Worm (Caenorhabditis elegans) whole organism, young adult: ENCODE data around the gene aat-8.

ENCODE experiments used
- B0019.2 ChIP-seq: fragments of 200-800 bp; sonication (Bioruptor generic); conservative IDR thresholded peaks from 2 replicates; pipeline ENCODE4 v1.3.6; 2022; ENCODE audit warnings: missing genetic modification reagents, missing genetic modification characterization, missing compliant biosample characterization
- F22D6.2 ChIP-seq: sonication (generic microtip); optimal IDR thresholded peaks from 2 replicates; lab custom pipeline; 2016; ENCODE audit warnings: mild to moderate bottlenecking, missing genetic modification characterization, missing compliant biosample characterization
- F23B12.7 ChIP-seq: sonication (generic microtip); optimal IDR thresholded peaks from 2 replicates; lab custom pipeline; 2017; ENCODE audit warnings: missing genetic modification characterization, mild to moderate bottlenecking, missing compliant biosample characterization, antibody characterized with exemption, moderate library complexity; ENCODE audit not compliant: insufficient read depth
- T07F8.4 ChIP-seq: sonication (generic microtip); optimal IDR thresholded peaks from 2 replicates; lab custom pipeline; 2016; ENCODE audit warnings: mild to moderate bottlenecking, missing genetic modification characterization, moderate library complexity, missing compliant biosample characterization
- T26A5.8 ChIP-seq: sonication (generic microtip); optimal IDR thresholded peaks from 2 replicates; lab custom pipeline; 2016; ENCODE audit warnings: missing genetic modification characterization, missing compliant biosample characterization
- Y53G8AR.9 ChIP-seq: fragments of 200-800 bp; sonication (Bioruptor generic); conservative IDR thresholded peaks from 2 replicates; pipeline ENCODE4 v1.3.6; 2022; ENCODE audit warnings: missing genetic modification reagents, missing genetic modification characterization, missing compliant biosample characterization
- Y95B8A.8 ChIP-seq: fragments of 200-800 bp; sonication (Bioruptor generic); IDR thresholded peaks from 2 replicates; pipeline ENCODE4 v1.3.6; 2022; ENCODE audit warnings: missing genetic modification reagents, missing genetic modification characterization, missing compliant biosample characterization
- ama-1 ChIP-seq, 3 experiments: fragments of 150-350 bp in 1 of 3; sonication (generic microtip) in 2 of 3; optimal IDR thresholded peaks; 2 replicates each; lab custom pipeline; 2014 to 2018; ENCODE audit warnings: missing biosample characterization in 2 of 3, missing genetic modification characterization in 2 of 3, missing genetic modification reagents in 2 of 3
- aptf-3 ChIP-seq: fragments of 200-800 bp; sonication (Bioruptor generic); IDR thresholded peaks from 2 replicates; pipeline ENCODE4 v1.3.6; 2022; ENCODE audit warnings: missing genetic modification characterization, missing compliant biosample characterization
- athp-1 ChIP-seq: sonication (generic microtip); optimal IDR thresholded peaks from 2 replicates; lab custom pipeline; 2017; ENCODE audit warnings: mild to moderate bottlenecking, missing genetic modification characterization, missing compliant biosample characterization
- attf-6 ChIP-seq: fragments of 200-800 bp; sonication (Bioruptor generic); IDR thresholded peaks from 2 replicates; pipeline ENCODE4 v1.3.6; 2022; ENCODE audit warnings: missing genetic modification reagents, missing genetic modification characterization, missing compliant biosample characterization
- cebp-2 ChIP-seq: fragments of 200-800 bp; sonication (Bioruptor generic); IDR thresholded peaks from 2 replicates; pipeline ENCODE4 v1.3.6; 2022; ENCODE audit warnings: missing genetic modification characterization, missing compliant biosample characterization
- ceh-58 ChIP-seq: fragments of 200-800 bp; sonication (Bioruptor generic); IDR thresholded peaks from 2 replicates; pipeline ENCODE4 v1.3.6; 2022; ENCODE audit warnings: missing genetic modification characterization, missing compliant biosample characterization
- dpff-1 ChIP-seq: sonication (generic microtip); optimal IDR thresholded peaks from 2 replicates; lab custom pipeline; 2017; ENCODE audit warnings: mild to moderate bottlenecking, missing genetic modification characterization, missing compliant biosample characterization
- dpl-1 ChIP-seq: fragments of 150-350 bp; optimal IDR thresholded peaks from 2 replicates; lab custom pipeline; 2014; ENCODE audit warnings: missing biosample characterization, missing genetic modification reagents, missing genetic modification characterization
- egrh-3 ChIP-seq: fragments of 200-800 bp; sonication (Bioruptor generic); IDR thresholded peaks from 2 replicates; pipeline ENCODE4 v1.3.6; 2022; ENCODE audit warnings: missing genetic modification reagents, missing genetic modification characterization, missing compliant biosample characterization
- ekl-4 ChIP-seq: fragments of 200-800 bp; sonication (Bioruptor generic); IDR thresholded peaks from 2 replicates; pipeline ENCODE4 v1.3.6; 2022; ENCODE audit warnings: missing genetic modification reagents, missing genetic modification characterization, missing compliant biosample characterization
- ets-4 ChIP-seq: fragments of 200-800 bp; sonication (Bioruptor generic); optimal IDR thresholded peaks from 2 replicates; lab custom pipeline; 2018; ENCODE audit warnings: mild to moderate bottlenecking, missing genetic modification characterization, missing compliant biosample characterization
- hlh-26 ChIP-seq: fragments of 200-800 bp; sonication (Bioruptor generic); conservative IDR thresholded peaks from 2 replicates; pipeline ENCODE4 v1.3.6; 2022; ENCODE audit warnings: missing genetic modification reagents, missing genetic modification characterization, missing compliant biosample characterization
- lin-35 ChIP-seq, 3 experiments: fragments of 150-350 bp in 2 of 3; sonication (generic microtip) in 1 of 3; optimal IDR thresholded peaks; 2 replicates each; lab custom pipeline; 2014 to 2018; ENCODE audit warnings: missing biosample characterization in 3 of 3, missing genetic modification characterization in 3 of 3, missing genetic modification reagents in 3 of 3
- lin-40 ChIP-seq: sonication (generic microtip); optimal IDR thresholded peaks from 2 replicates; lab custom pipeline; 2016; ENCODE audit warnings: missing genetic modification characterization, mild to moderate bottlenecking, missing compliant biosample characterization, missing genotype, missing genetic modification reagents
- lin-54 ChIP-seq: fragments of 200-800 bp; sonication (Bioruptor generic); optimal IDR thresholded peaks from 2 replicates; lab custom pipeline; 2018; ENCODE audit warnings: mild to moderate bottlenecking, missing genetic modification characterization, missing compliant biosample characterization
- lir-1 ChIP-seq: fragments of 200-800 bp; sonication (Bioruptor generic); conservative IDR thresholded peaks from 2 replicates; pipeline ENCODE4 v1.3.6; 2022; ENCODE audit warnings: missing genetic modification reagents, missing genetic modification characterization, missing compliant biosample characterization
- madf-10 ChIP-seq: sonication (generic microtip); optimal IDR thresholded peaks from 2 replicates; lab custom pipeline; 2016; ENCODE audit warnings: mild to moderate bottlenecking, missing genetic modification characterization, missing compliant biosample characterization
- madf-3 ChIP-seq: fragments of 200-800 bp; sonication (Bioruptor generic); IDR thresholded peaks from 2 replicates; pipeline ENCODE4 v1.3.6; 2022; ENCODE audit warnings: missing genetic modification reagents, missing genetic modification characterization, missing compliant biosample characterization
- madf-8 ChIP-seq: fragments of 200-800 bp; sonication (Bioruptor generic); conservative IDR thresholded peaks from 2 replicates; pipeline ENCODE4 v1.3.6; 2022; ENCODE audit warnings: missing genetic modification reagents, missing genetic modification characterization, missing compliant biosample characterization
- pha-4 ChIP-seq: fragments of 150-350 bp; sonication (generic microtip); optimal IDR thresholded peaks from 2 replicates; lab custom pipeline; 2014; ENCODE audit warnings: missing biosample characterization, missing genetic modification reagents, missing genetic modification characterization
- rcor-1 ChIP-seq: fragments of 200-800 bp; sonication (Bioruptor generic); IDR thresholded peaks from 2 replicates; pipeline ENCODE4 v1.3.6; 2022; ENCODE audit warnings: missing genetic modification reagents, missing genetic modification characterization, missing compliant biosample characterization
- repo-1 ChIP-seq: sonication (generic microtip); optimal IDR thresholded peaks from 2 replicates; lab custom pipeline; 2017; ENCODE audit warnings: mild to moderate bottlenecking, missing genetic modification characterization, missing compliant biosample characterization
- rpc-1 ChIP-seq, 2 experiments: fragments of 150-350 bp in 1 of 2; sonication (generic microtip) in 1 of 2; optimal IDR thresholded peaks; 2 replicates each; lab custom pipeline; 2014 to 2018; ENCODE audit warnings: missing biosample characterization in 1 of 2, missing genetic modification characterization in 1 of 2, missing genetic modification reagents in 1 of 2, missing genotype in 1 of 2
- sea-2 ChIP-seq: fragments of 200-800 bp; sonication (Bioruptor generic); IDR thresholded peaks from 2 replicates; pipeline ENCODE4 v1.3.6; 2022; ENCODE audit warnings: missing genetic modification characterization, missing compliant biosample characterization
- snpc-1.3 ChIP-seq: sonication (generic microtip); optimal IDR thresholded peaks from 2 replicates; lab custom pipeline; 2017; ENCODE audit warnings: missing genetic modification characterization, mild to moderate bottlenecking, missing compliant biosample characterization, antibody characterized with exemption, moderate library complexity, missing genotype, missing genetic modification reagents; ENCODE audit not compliant: insufficient read depth
- tbp1 ChIP-seq: fragments of 200-800 bp; sonication (Bioruptor generic); optimal IDR thresholded peaks from 2 replicates; lab custom pipeline; 2018; ENCODE audit warnings: mild to moderate bottlenecking, missing genetic modification characterization, missing compliant biosample characterization
- xnd-1 ChIP-seq: sonication (generic microtip); optimal IDR thresholded peaks from 2 replicates; lab custom pipeline; 2016; ENCODE audit warnings: missing genotype, missing genetic modification reagents, missing genetic modification characterization, missing compliant biosample characterization
- zfh-2 ChIP-seq: fragments of 200-800 bp; sonication (Bioruptor generic); conservative IDR thresholded peaks from 2 replicates; pipeline ENCODE4 v1.3.6; 2022; ENCODE audit warnings: missing genetic modification reagents, missing genetic modification characterization, missing compliant biosample characterization
- ztf-22 ChIP-seq: fragments of 200-800 bp; sonication (Bioruptor generic); optimal IDR thresholded peaks from 2 replicates; lab custom pipeline; 2018; ENCODE audit warnings: mild to moderate bottlenecking, missing genetic modification characterization, moderate library complexity, missing compliant biosample characterization
- ztf-25 ChIP-seq: fragments of 200-800 bp; sonication (Bioruptor generic); IDR thresholded peaks from 2 replicates; pipeline ENCODE4 v1.3.6; 2022; ENCODE audit warnings: missing genetic modification reagents, missing genetic modification characterization, missing compliant biosample characterization
- ztf-28 ChIP-seq: fragments of 200-800 bp; sonication (Bioruptor generic); IDR thresholded peaks from 2 replicates; pipeline ENCODE4 v1.3.6; 2022; ENCODE audit warnings: missing genetic modification reagents, missing genetic modification characterization, missing compliant biosample characterization
- ztf-3 ChIP-seq: fragments of 200-800 bp; sonication (Bioruptor generic); optimal IDR thresholded peaks from 2 replicates; lab custom pipeline; 2018; ENCODE audit warnings: mild to moderate bottlenecking, missing genetic modification characterization, missing compliant biosample characterization
- ztf-6 ChIP-seq: fragments of 200-800 bp; sonication (Bioruptor generic); IDR thresholded peaks from 2 replicates; pipeline ENCODE4 v1.3.6; 2022; ENCODE audit warnings: missing genetic modification reagents, missing genetic modification characterization, missing compliant biosample characterization

Gene aat-8

DNA sequence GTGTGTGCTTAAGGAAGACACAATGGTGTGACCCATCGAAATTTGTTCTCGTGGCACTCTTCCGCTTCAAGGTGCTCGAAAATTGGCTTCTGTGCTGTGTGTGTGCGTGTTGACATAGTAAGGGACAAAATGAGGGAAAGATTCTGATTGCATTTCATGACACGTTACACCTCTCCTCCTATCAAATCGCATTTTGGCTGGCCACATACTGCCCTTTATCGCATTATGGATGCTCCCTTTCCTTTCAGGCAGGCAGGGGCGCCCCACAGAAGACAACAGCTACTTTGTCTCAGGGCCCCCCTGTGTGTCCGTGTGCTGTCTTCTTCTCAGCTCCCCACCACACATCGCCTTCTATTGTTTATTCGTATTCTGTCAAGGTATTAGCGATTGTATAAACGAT lies 17.4 kb downstream of the aat-8 start:
- no peak for TF ChIP-seq ztf-3 (GFP tag; lab: Kevin White, UChicago)
- TF ChIP-seq zfh-2 (GFP tag; lab: Robert Waterston, UW), result peak; percentile 40; the same call in 1 of the 2 replicates
- no peak for TF ChIP-seq madf-10
- no peak for TF ChIP-seq Y95B8A.8 (GFP tag; lab: Robert Waterston, UW)
- TF ChIP-seq cebp-2 (GFP tag; lab: Robert Waterston, UW), result no peak
- 0 out of 2 replicates have a peak, but pooled peaks have one; percentile 19 for TF ChIP-seq madf-3 (GFP tag; lab: Robert Waterston, UW)
- TF ChIP-seq ama-1 (optimal IDR thresholded peaks at IDR 0.05; lab: Kevin White, UChicago), result no peak
- TF ChIP-seq ama-1 (GFP tag; optimal IDR thresholded peaks at IDR 0.05; lab: Kevin White, UChicago), result no peak
- TF ChIP-seq rpc-1 (optimal IDR thresholded peaks at IDR 0.05; lab: Kevin White, UChicago), result no peak
- no peak for TF ChIP-seq rpc-1 (tag; optimal IDR thresholded peaks at IDR 0.05; lab: Kevin White, UChicago)
- no peak for TF ChIP-seq ekl-4 (GFP tag; lab: Robert Waterston, UW)
- TF ChIP-seq F23B12.7, result no peak
- TF ChIP-seq egrh-3 (GFP tag; lab: Robert Waterston, UW), result no peak
- no peak for TF ChIP-seq ztf-25 (GFP tag; lab: Robert Waterston, UW)
- no peak for TF ChIP-seq Y53G8AR.9 (GFP tag; lab: Robert Waterston, UW)
- TF ChIP-seq aptf-3 (GFP tag; lab: Robert Waterston, UW), result no peak

DNA sequence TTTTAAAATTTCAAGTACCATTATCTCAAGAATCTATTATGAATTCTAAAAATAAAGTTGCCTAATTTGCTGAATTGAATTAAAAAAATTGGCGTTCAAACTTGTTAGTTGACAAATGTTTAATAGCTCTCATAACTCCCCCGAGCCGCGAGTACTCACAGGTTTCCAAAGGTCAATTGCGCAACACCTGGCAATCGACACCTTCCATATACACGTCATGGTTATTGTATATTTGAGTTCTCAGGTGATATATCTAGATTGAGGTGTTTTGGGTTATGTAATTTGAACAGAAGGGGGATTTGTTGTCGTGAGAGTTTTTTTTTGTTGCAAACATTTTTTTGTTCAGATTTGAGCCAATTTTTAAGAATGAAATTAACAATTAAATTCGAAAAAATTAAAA lies 20.3 kb downstream of the aat-8 start:
- TF ChIP-seq ama-1 (optimal IDR thresholded peaks at IDR 0.05; lab: Kevin White, UChicago) (no peak), ama-1 (GFP tag; optimal IDR thresholded peaks at IDR 0.05; lab: Kevin White, UChicago) (no peak), T07F8.4 (tag; lab: Kevin White, UChicago) (no peak), madf-10 (no peak), ets-4 (GFP tag; lab: Kevin White, UChicago) (no peak), rcor-1 (no peak), madf-8 (GFP tag; lab: Robert Waterston, UW) (no peak), sea-2 (no peak), madf-3 (GFP tag; lab: Robert Waterston, UW) (no peak), tbp1 (GFP tag; lab: Kevin White, UChicago) (no peak), dpl-1 (GFP tag; lab: Kevin White, UChicago) (no peak), lin-54 (GFP tag; lab: Kevin White, UChicago) (no peak), lir-1 (GFP tag; lab: Robert Waterston, UW) (no peak), ztf-6 (GFP tag; lab: Robert Waterston, UW) (no peak), lin-35 (GFP tag; optimal IDR thresholded peaks at IDR 0.05; lab: Kevin White, UChicago) (no peak), ztf-22 (GFP tag; lab: Kevin White, UChicago) (no peak)

DNA sequence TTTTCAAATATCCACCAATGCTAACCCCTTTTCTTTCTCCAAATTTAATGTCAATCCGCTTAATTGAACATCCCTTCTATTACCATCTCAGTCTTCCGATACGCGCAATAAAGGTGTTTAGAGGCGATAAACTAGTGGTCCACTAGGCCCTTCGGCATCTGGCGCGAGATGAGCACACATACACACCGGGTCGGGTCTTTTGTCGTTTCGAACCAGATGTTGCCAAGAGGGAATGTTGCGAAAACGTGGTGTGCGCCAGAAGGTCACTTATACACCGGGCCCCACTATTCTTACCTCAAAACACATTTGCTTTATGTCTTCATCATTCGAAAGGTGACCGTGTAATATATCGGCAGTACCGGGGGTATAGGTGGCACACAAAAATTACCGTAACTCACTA lies 20.8 kb downstream of the aat-8 start:
- TF ChIP-seq ztf-28 (no peak), athp-1 (tag; lab: Kevin White, UChicago) (no peak), xnd-1 (tag; lab: Kevin White, UChicago) (no peak), lin-40 (tag; lab: Kevin White, UChicago) (no peak), T26A5.8 (tag; lab: Kevin White, UChicago) (no peak), repo-1 (no peak), F22D6.2 (tag; lab: Kevin White, UChicago) (no peak)

- TF ChIP-seq dpff-1 (no peak), ceh-58 (GFP tag; lab: Robert Waterston, UW) (no peak), hlh-26 (GFP tag; lab: Robert Waterston, UW) (no peak), pha-4 (tag; lab: Kevin White, UChicago) (no peak), snpc-1.3 (tag; lab: Kevin White, UChicago) (no peak), egrh-3 (GFP tag; lab: Robert Waterston, UW) (no peak), attf-6 (GFP tag; lab: Robert Waterston, UW) (no peak), B0019.2 (GFP tag; lab: Robert Waterston, UW) (no peak)
Observed at ce11 chrIV:3843019-3843527, 21.8 kb downstream of the aat-8 start.
